Worm (Caenorhabditis elegans) whole organism, young adult: ENCODE measurements around the gene srr-4.

Source experiments
- dpl-1 ChIP-seq: fragments of 150-350 bp; optimal IDR thresholded peaks from 2 replicates; lab custom pipeline; 2014; ENCODE audit warnings: missing biosample characterization, missing genetic modification reagents, missing genetic modification characterization
- fkh-3 ChIP-seq: sonication (generic microtip); optimal IDR thresholded peaks from 2 replicates; lab custom pipeline; 2016; ENCODE audit warnings: mild to moderate bottlenecking, missing genetic modification characterization, missing compliant biosample characterization
- unc-62 ChIP-seq: fragments of 150-350 bp; optimal IDR thresholded peaks from 2 replicates; lab custom pipeline; 2014; ENCODE audit warnings: missing biosample characterization, missing genetic modification reagents, missing genetic modification characterization

- TF ChIP-seq dpl-1 (GFP tag; lab: Kevin White, UChicago) (no peak), fkh-3 (tag; lab: Kevin White, UChicago) (no peak), unc-62 (GFP tag; lab: Kevin White, UChicago) (no peak)
Measured at ce11 chrV:5038449-5038848, 19.4 kb downstream of the srr-4 start.
